Fruit fly (Drosophila melanogaster) whole organism, embryonic: ENCODE data around the gene CG10738.

Source experiments
- Abd-B ChIP-seq: fragments of 200-800 bp; sonication (Bioruptor generic); optimal IDR thresholded peaks from 2 replicates; lab custom pipeline; 2018; ENCODE audit warnings: missing biosample characterization, mild to moderate bottlenecking, missing genetic modification characterization, moderate library complexity
- Atf3 ChIP-seq: fragments of 200-800 bp; sonication (Bioruptor generic); optimal IDR thresholded peaks from 3 replicates; lab custom pipeline; 2016; ENCODE audit warnings: missing biosample characterization, missing genetic modification characterization
- Atf6 ChIP-seq: fragments of 200-800 bp; sonication (Bioruptor generic); IDR thresholded peaks from 2 replicates; pipeline ENCODE4 v1.3.6; 2022; ENCODE audit warnings: missing biosample characterization, missing genetic modification characterization
- Awh ChIP-seq: fragments of 200-800 bp; sonication (Bioruptor generic); IDR thresholded peaks from 2 replicates; pipeline ENCODE4, ENCODE4 v1.3.6; 2022; ENCODE audit warnings: missing biosample characterization, missing genetic modification characterization
- Bgb ChIP-seq: fragments of 200-800 bp; sonication (Bioruptor generic); IDR thresholded peaks from 2 replicates; pipeline ENCODE4 v1.3.6; 2022; ENCODE audit warnings: missing biosample characterization, missing genetic modification characterization; ENCODE audit not compliant: partially characterized antibody
- Blimp-1 ChIP-seq: fragments of 200-800 bp; sonication (Bioruptor generic); optimal IDR thresholded peaks from 3 replicates; lab custom pipeline; 2018; ENCODE audit warnings: missing biosample characterization, missing genetic modification characterization, mild to moderate bottlenecking, moderate library complexity, missing genetic modification reagents
- CG10431 ChIP-seq: fragments of 200-800 bp; sonication (Bioruptor generic); optimal IDR thresholded peaks from 3 replicates; lab custom pipeline; 2018; ENCODE audit warnings: missing biosample characterization, mild to moderate bottlenecking, missing genetic modification characterization
- CG11398 ChIP-seq: fragments of 200-800 bp; sonication (Bioruptor generic); optimal IDR thresholded peaks from 2 replicates; lab custom pipeline; 2016; ENCODE audit warnings: missing biosample characterization, missing genetic modification characterization
- CG11696 ChIP-seq: fragments of 200-800 bp; sonication (Bioruptor generic); IDR thresholded peaks from 2 replicates; pipeline ENCODE4 v1.3.6; 2022; ENCODE audit warnings: missing biosample characterization, missing genetic modification characterization
- CG12071 ChIP-seq: fragments of 200-800 bp; sonication (Bioruptor generic); optimal IDR thresholded peaks from 3 replicates; lab custom pipeline; 2018; ENCODE audit warnings: missing biosample characterization, mild to moderate bottlenecking, missing genetic modification characterization
- CG12219 ChIP-seq: fragments of 200-800 bp; sonication (Bioruptor generic); optimal IDR thresholded peaks from 3 replicates; lab custom pipeline; 2018; ENCODE audit warnings: missing biosample characterization, mild to moderate bottlenecking, missing genetic modification characterization
- CG12769 ChIP-seq: fragments of 200-800 bp; sonication (Bioruptor generic); optimal IDR thresholded peaks from 2 replicates; lab custom pipeline; 2019; ENCODE audit warnings: missing biosample characterization, mild to moderate bottlenecking, missing genetic modification characterization, moderate library complexity
- CG15479 ChIP-seq: fragments of 200-800 bp; sonication (Bioruptor generic); optimal IDR thresholded peaks from 3 replicates; lab custom pipeline; 2019; ENCODE audit warnings: missing biosample characterization, mild to moderate bottlenecking, missing genetic modification characterization, moderate library complexity
- CG16815 ChIP-seq: fragments of 200-800 bp; sonication (Bioruptor generic); optimal IDR thresholded peaks from 3 replicates; lab custom pipeline; 2017; ENCODE audit warnings: missing biosample characterization, mild to moderate bottlenecking, missing genetic modification characterization
- CG17568 ChIP-seq: fragments of 200-800 bp; sonication (Bioruptor generic); optimal IDR thresholded peaks from 2 replicates; lab custom pipeline; 2018; ENCODE audit warnings: missing biosample characterization, mild to moderate bottlenecking, missing genetic modification characterization, moderate library complexity
- CG2199 ChIP-seq: fragments of 200-800 bp; sonication (Bioruptor generic); IDR thresholded peaks from 3 replicates; pipeline ENCODE4 v1.3.6; 2022; ENCODE audit warnings: missing biosample characterization, missing genetic modification characterization
- CG32532 ChIP-seq: fragments of 200-800 bp; sonication (Bioruptor generic); IDR thresholded peaks from 2 replicates; pipeline ENCODE4 v1.3.6; 2022; ENCODE audit warnings: missing biosample characterization, missing genetic modification characterization
- CG32772 ChIP-seq: fragments of 200-800 bp; sonication (Bioruptor generic); IDR thresholded peaks from 2 replicates; pipeline ENCODE4 v1.3.6; 2022; ENCODE audit warnings: missing biosample characterization, missing genetic modification characterization
- CG4404 ChIP-seq: fragments of 200-800 bp; sonication (Bioruptor generic); IDR thresholded peaks from 2 replicates; pipeline ENCODE4 v1.3.6; 2022; ENCODE audit warnings: missing biosample characterization, missing genetic modification characterization
- CG6813 ChIP-seq: fragments of 200-800 bp; sonication (Bioruptor generic); optimal IDR thresholded peaks from 2 replicates; lab custom pipeline; 2017; ENCODE audit warnings: missing biosample characterization, missing genetic modification characterization, mild to moderate bottlenecking, moderate library complexity, missing genetic modification reagents
- CG7271 ChIP-seq: fragments of 200-800 bp; sonication (Bioruptor generic); optimal IDR thresholded peaks from 2 replicates; lab custom pipeline; 2018; ENCODE audit warnings: missing biosample characterization, mild to moderate bottlenecking, missing genetic modification characterization, moderate library complexity
- CG9932 ChIP-seq: fragments of 200-800 bp; sonication (Bioruptor generic); IDR thresholded peaks from 2 replicates; pipeline ENCODE4 v1.3.6; 2022; ENCODE audit warnings: missing biosample characterization, missing genetic modification characterization
- CHES-1-like ChIP-seq: fragments of 200-800 bp; sonication (Bioruptor generic); optimal IDR thresholded peaks from 2 replicates; lab custom pipeline; 2016; ENCODE audit warnings: missing biosample characterization, missing genetic modification characterization
- E2f1 ChIP-seq: fragments of 200-800 bp; sonication (Bioruptor generic); IDR thresholded peaks from 2 replicates; pipeline ENCODE4 v1.3.6; 2022; ENCODE audit warnings: missing biosample characterization, missing genetic modification characterization
- GATAe ChIP-seq: fragments of 200-800 bp; sonication (Bioruptor generic); conservative IDR thresholded peaks from 2 replicates; pipeline ENCODE4 v1.3.6; 2022; ENCODE audit warnings: missing biosample characterization, missing genetic modification characterization
- Hmx ChIP-seq: fragments of 200-800 bp; sonication (Bioruptor generic); optimal IDR thresholded peaks from 2 replicates; lab custom pipeline; 2016; ENCODE audit warnings: missing biosample characterization, missing genetic modification characterization
- Hr39 ChIP-seq: fragments of >200 bp; optimal IDR thresholded peaks from 2 replicates; lab custom pipeline; 2017
- Mes4 ChIP-seq: fragments of 200-800 bp; sonication (Bioruptor generic); optimal IDR thresholded peaks from 2 replicates; lab custom pipeline; 2016; ENCODE audit warnings: missing biosample characterization, missing genetic modification characterization
- Rx ChIP-seq: fragments of 200-800 bp; sonication (Bioruptor generic); IDR thresholded peaks from 2 replicates; pipeline ENCODE4 v1.3.6; 2022; ENCODE audit warnings: missing biosample characterization, missing genetic modification characterization
- Xbp1 ChIP-seq: fragments of 200-800 bp; sonication (Bioruptor generic); optimal IDR thresholded peaks from 3 replicates; lab custom pipeline; 2016; ENCODE audit warnings: missing biosample characterization, mild to moderate bottlenecking, missing genetic modification characterization
- ap ChIP-seq: fragments of 200-800 bp; sonication (Bioruptor generic); IDR thresholded peaks from 2 replicates; pipeline ENCODE4 v1.3.6; 2022; ENCODE audit warnings: missing biosample characterization, missing genetic modification characterization
- ara ChIP-seq: fragments of 200-800 bp; sonication (Bioruptor generic); IDR thresholded peaks from 2 replicates; pipeline ENCODE4 v1.3.6; 2022; ENCODE audit warnings: missing biosample characterization, missing genetic modification characterization
- ash1 ChIP-seq: fragments of 200-800 bp; sonication (Bioruptor generic); optimal IDR thresholded peaks from 2 replicates; lab custom pipeline; 2018; ENCODE audit warnings: missing biosample characterization, mild to moderate bottlenecking, missing genetic modification characterization
- btn ChIP-seq: fragments of 200-800 bp; sonication (Bioruptor generic); optimal IDR thresholded peaks from 2 replicates; lab custom pipeline; 2016; ENCODE audit warnings: missing biosample characterization, missing genetic modification characterization
- cas ChIP-seq: fragments of 200-800 bp; sonication (Bioruptor generic); IDR thresholded peaks from 2 replicates; pipeline ENCODE4 v1.3.6; 2022; ENCODE audit warnings: missing biosample characterization, missing genetic modification characterization
- chinmo ChIP-seq: fragments of 200-800 bp; sonication (Bioruptor generic); IDR thresholded peaks from 4 replicates; pipeline ENCODE4 v1.3.6; 2022; ENCODE audit warnings: missing biosample characterization, missing genetic modification characterization; ENCODE audit not compliant: partially characterized antibody
- chn ChIP-seq: fragments of 200-800 bp; sonication (Bioruptor generic); optimal IDR thresholded peaks from 2 replicates; lab custom pipeline; 2016; ENCODE audit warnings: missing biosample characterization, missing genetic modification characterization
- crc ChIP-seq: fragments of 200-800 bp; sonication (Bioruptor generic); optimal IDR thresholded peaks from 2 replicates; lab custom pipeline; 2016; ENCODE audit warnings: missing biosample characterization, missing genetic modification characterization
- danr ChIP-seq: fragments of 200-800 bp; sonication (Bioruptor generic); IDR thresholded peaks from 2 replicates; pipeline ENCODE4 v1.3.6; 2022; ENCODE audit warnings: missing biosample characterization, missing genetic modification characterization
- dati ChIP-seq: fragments of 200-800 bp; sonication (Bioruptor generic); IDR thresholded peaks from 2 replicates; pipeline ENCODE4 v1.3.6; 2022; ENCODE audit warnings: missing biosample characterization, missing genetic modification characterization
- gsb ChIP-seq: fragments of 200-800 bp; sonication (Bioruptor generic); IDR thresholded peaks from 2 replicates; pipeline ENCODE4 v1.3.6; 2022; ENCODE audit warnings: missing biosample characterization, missing genetic modification characterization
- gt ChIP-seq: fragments of 200-800 bp; sonication (Bioruptor generic); IDR thresholded peaks from 2 replicates; pipeline ENCODE4 v1.3.6; 2022; ENCODE audit warnings: missing biosample characterization, missing genetic modification characterization
- inv ChIP-seq: fragments of 200-800 bp; sonication (Bioruptor generic); IDR thresholded peaks from 2 replicates; pipeline ENCODE4 v1.3.6; 2022; ENCODE audit warnings: missing biosample characterization, missing genetic modification characterization; ENCODE audit not compliant: partially characterized antibody
- pb ChIP-seq: fragments of 200-800 bp; sonication (Bioruptor generic); optimal IDR thresholded peaks from 3 replicates; lab custom pipeline; 2016; ENCODE audit warnings: missing biosample characterization, missing genetic modification characterization
- ro ChIP-seq: fragments of 200-800 bp; sonication (Bioruptor generic); IDR thresholded peaks from 2 replicates; pipeline ENCODE4 v1.3.6; 2022; ENCODE audit warnings: missing biosample characterization, missing genetic modification characterization
- sob ChIP-seq: fragments of 200-800 bp; sonication (Bioruptor generic); IDR thresholded peaks from 2 replicates; pipeline ENCODE4 v1.3.6; 2022; ENCODE audit warnings: missing biosample characterization, missing genetic modification characterization
- twi ChIP-seq: fragments of 200-800 bp; optimal IDR thresholded peaks from 2 replicates; lab custom pipeline; 2019; ENCODE audit warnings: missing biosample characterization, mild to moderate bottlenecking, missing genetic modification characterization, moderate library complexity
- unpg ChIP-seq: fragments of 200-800 bp; sonication (Bioruptor generic); optimal IDR thresholded peaks from 3 replicates; lab custom pipeline; 2018; ENCODE audit warnings: missing biosample characterization, mild to moderate bottlenecking, missing genetic modification characterization, moderate library complexity
- usp ChIP-seq: fragments of >200 bp; optimal IDR thresholded peaks from 2 replicates; lab custom pipeline; 2017; ENCODE audit warnings: missing biosample characterization, missing genetic modification characterization
- zen2 ChIP-seq: fragments of 200-800 bp; sonication (Bioruptor generic); IDR thresholded peaks from 3 replicates; pipeline ENCODE4 v1.3.6; 2022; ENCODE audit warnings: missing biosample characterization, missing genetic modification characterization; ENCODE audit not compliant: partially characterized antibody
- zf30C ChIP-seq: fragments of 200-800 bp; sonication (Bioruptor generic); optimal IDR thresholded peaks from 3 replicates; lab custom pipeline; 2018; ENCODE audit warnings: missing biosample characterization, mild to moderate bottlenecking, missing genetic modification characterization

The CG10738 gene

DNA sequence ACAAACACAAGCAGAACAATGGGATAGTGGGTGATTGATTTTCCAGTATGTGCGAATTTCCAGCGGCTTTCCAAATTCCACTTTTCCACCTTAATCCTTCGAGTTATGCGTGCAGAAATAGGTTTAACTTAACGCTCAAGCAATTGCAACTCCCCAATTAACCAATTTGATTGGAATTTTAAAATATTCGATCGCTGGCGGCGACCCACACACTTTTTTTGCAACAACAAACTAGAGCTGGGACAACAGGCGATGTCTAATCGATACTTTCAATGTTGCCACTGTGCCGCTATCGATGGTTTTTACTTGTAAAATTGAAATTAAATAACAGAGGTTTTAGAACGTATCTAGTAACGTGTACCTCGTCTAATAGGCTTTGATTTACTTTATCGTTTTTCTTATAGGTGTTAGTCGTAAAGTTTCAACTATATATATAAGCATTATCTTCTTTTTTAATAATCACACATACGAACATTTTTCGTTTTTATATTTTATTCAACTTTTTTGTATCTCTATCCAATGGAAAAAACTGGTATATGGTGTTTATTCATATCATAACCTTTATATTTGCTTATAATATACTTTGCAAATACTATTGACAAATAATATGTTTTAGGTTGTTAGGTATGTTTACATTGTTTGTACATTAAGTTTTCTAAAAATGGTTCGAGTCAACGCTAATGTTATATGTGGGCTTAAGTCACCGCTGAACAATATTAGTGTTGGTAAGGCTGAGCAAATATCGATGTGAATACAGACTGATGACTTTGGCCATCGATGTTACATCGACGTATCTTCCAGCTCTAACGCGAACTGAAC, 35.7 kb downstream of the CG10738 start, which contains the start of the genes Abp1 and Tgi (continued):
- TF ChIP-seq CG32532 (GFP tag; lab: Robert Waterston, UW), result peak; percentile 13; the same call in 1 of the 2 replicates
- no peak for TF ChIP-seq Mes4 (GFP tag; lab: Kevin White, UChicago)
- no peak for TF ChIP-seq CG7271
- TF ChIP-seq Blimp-1 (GFP tag; lab: Kevin White, UChicago), result no peak
- TF ChIP-seq CG12071 (GFP tag; lab: Kevin White, UChicago), result no peak
- no peak for TF ChIP-seq cas
- TF ChIP-seq chinmo (GFP tag; lab: Robert Waterston, UW), result peak; percentile 80; the same call in 2 of the 4 replicates
- TF ChIP-seq usp (GFP tag; lab: Kevin White, UChicago), result no peak
- no peak for TF ChIP-seq CG32772 (GFP tag; lab: Robert Waterston, UW)
- TF ChIP-seq Xbp1 (GFP tag; lab: Kevin White, UChicago), result peak; percentile 10
- no peak for TF ChIP-seq Hmx (GFP tag; lab: Kevin White, UChicago)
- no peak for TF ChIP-seq pb
- TF ChIP-seq ara (GFP tag; lab: Robert Waterston, UW), result no peak
- no peak for TF ChIP-seq Atf6 (GFP tag; lab: Robert Waterston, UW)
- no peak for TF ChIP-seq gsb
- TF ChIP-seq twi (tag; lab: Kevin White, UChicago), result no peak
- TF ChIP-seq E2f1, result no peak
- TF ChIP-seq CG15479 (GFP tag; lab: Kevin White, UChicago), result no peak
- TF ChIP-seq sob, result peak; percentile 68
- TF ChIP-seq unpg (GFP tag; lab: Kevin White, UChicago), result no peak
- TF ChIP-seq ro, result no peak
- no peak for TF ChIP-seq CG2199 (GFP tag; lab: Robert Waterston, UW)
- TF ChIP-seq danr (GFP tag; lab: Robert Waterston, UW), result no peak
- TF ChIP-seq CG17568, result no peak
- TF ChIP-seq crc, result no peak
- no peak for TF ChIP-seq CG6813
- TF ChIP-seq chn (GFP tag; lab: Kevin White, UChicago), result peak; percentile 32
- no peak for TF ChIP-seq Awh
- TF ChIP-seq CG4404, result no peak
- TF ChIP-seq CG9932 (GFP tag; lab: Robert Waterston, UW), result peak; percentile 88
- TF ChIP-seq dati (GFP tag; lab: Robert Waterston, UW), result no peak
- no peak for TF ChIP-seq CG10431 (GFP tag; lab: Kevin White, UChicago)
- no peak for TF ChIP-seq ap (GFP tag; lab: Robert Waterston, UW)
- no peak for TF ChIP-seq ash1 (GFP tag; lab: Kevin White, UChicago)
- TF ChIP-seq zf30C (GFP tag; lab: Kevin White, UChicago), result no peak
- TF ChIP-seq CG12769, result peak; percentile 65
- no peak for TF ChIP-seq GATAe
- no peak for TF ChIP-seq Atf3 (GFP tag; lab: Kevin White, UChicago)
- TF ChIP-seq CG12219 (GFP tag; lab: Kevin White, UChicago), result no peak
- peak; percentile 41 for TF ChIP-seq Abd-B (GFP tag; lab: Kevin White, UChicago)
- no peak for TF ChIP-seq CG11398 (GFP tag; lab: Kevin White, UChicago)
- TF ChIP-seq CG11696 (GFP tag; lab: Robert Waterston, UW), result no peak
- no peak for TF ChIP-seq Rx
- no peak for TF ChIP-seq CG16815 (GFP tag; lab: Kevin White, UChicago)
- TF ChIP-seq gt (GFP tag; lab: Robert Waterston, UW), result no peak
- TF ChIP-seq CHES-1-like (GFP tag; lab: Kevin White, UChicago), result peak; percentile 47
- no peak for TF ChIP-seq Hr39 (lab: Kevin White, UChicago)
- TF ChIP-seq btn (GFP tag; lab: Kevin White, UChicago), result no peak
- TF ChIP-seq inv (GFP tag; lab: Robert Waterston, UW), result peak; percentile 69
- TF ChIP-seq zen2, result peak; percentile 73
- TF ChIP-seq Bgb, result peak; percentile 93
